Fruit fly (Drosophila melanogaster): ENCODE measurements around the gene twin.

twin gene

dm6 chr3R:24202723-24203122 is 19.0 kb downstream of the twin start:
- TF ChIP-seq dysf (GFP tag; IDR thresholded peaks at IDR 0.05) (no peak), CG31365 (tag; optimal IDR thresholded peaks at IDR 0.05) (no peak), Nf-YC (tag; optimal IDR thresholded peaks at IDR 0.05) (no peak), Blimp-1 (GFP tag; optimal IDR thresholded peaks at IDR 0.05) (peak; percentile 89), Ets65A (GFP tag) (peak; percentile 11), vvl (GFP tag; IDR thresholded peaks at IDR 0.05) (peak; percentile 20; the same call in 1 of the 2 replicates)

- peak; percentile 84 for TF ChIP-seq otp (GFP tag; IDR thresholded peaks at IDR 0.05)
- TF ChIP-seq yki (optimal IDR thresholded peaks at IDR 0.05) = no peak
- TF ChIP-seq CG10462 (GFP tag; optimal IDR thresholded peaks at IDR 0.05) = peak; percentile 84
- peak; percentile 32 to 43 for TF ChIP-seq tll (GFP tag; optimal IDR thresholded peaks at IDR 0.05)
- peak; percentile 82 for TF ChIP-seq jumu (GFP tag; optimal IDR thresholded peaks at IDR 0.05)
- TF ChIP-seq tgo (GFP tag; IDR thresholded peaks at IDR 0.05) = peak; percentile 95
- peak; percentile 39 for TF ChIP-seq HmgD (GFP tag; optimal IDR thresholded peaks at IDR 0.05)
- TF ChIP-seq NFAT (GFP tag; IDR thresholded peaks at IDR 0.05) = peak; percentile 91
- TF ChIP-seq CG16779 (GFP tag; IDR thresholded peaks at IDR 0.05) = peak; percentile 80
- TF ChIP-seq stc (GFP tag; IDR thresholded peaks at IDR 0.05) = peak; percentile 95
- peak; percentile 80 for TF ChIP-seq CG2875 (GFP tag; optimal IDR thresholded peaks at IDR 0.05)
- peak; percentile 93 for TF ChIP-seq NfI (GFP tag; optimal IDR thresholded peaks at IDR 0.05)
- TF ChIP-seq HLH4C (GFP tag; IDR thresholded peaks at IDR 0.05; ENCODE audit: partially characterized antibody) = no peak
- peak; percentile 82 for TF ChIP-seq CG17912 (GFP tag; optimal IDR thresholded peaks at IDR 0.05)
- TF ChIP-seq CG2116 (GFP tag; optimal IDR thresholded peaks at IDR 0.05) = peak; percentile 82
- TF ChIP-seq CG11695 (GFP tag; IDR thresholded peaks at IDR 0.05) = peak; percentile 95
- TF ChIP-seq CG34376 (GFP tag; optimal IDR thresholded peaks at IDR 0.05) = peak; percentile 84
- peak; percentile 85 for TF ChIP-seq ham (GFP tag; IDR thresholded peaks at IDR 0.05)
- TF ChIP-seq MTF-1 (GFP tag; optimal IDR thresholded peaks at IDR 0.05; ENCODE audit: borderline replicate concordance) = peak; percentile 78
- TF ChIP-seq fru (optimal IDR thresholded peaks at IDR 0.05) = no peak
- TF ChIP-seq CG10366 (GFP tag; IDR thresholded peaks at IDR 0.05) = peak; percentile 95
- no peak for TF ChIP-seq Doc3 (GFP tag; IDR thresholded peaks at IDR 0.05; ENCODE audit: partially characterized antibody)
- TF ChIP-seq CG8388 (GFP tag; optimal IDR thresholded peaks at IDR 0.05) = peak; percentile 92
- TF ChIP-seq CG10431 (GFP tag; optimal IDR thresholded peaks at IDR 0.05) = peak; percentile 51
- TF ChIP-seq HHEX (GFP tag; optimal IDR thresholded peaks at IDR 0.05) = peak; percentile 90
- TF ChIP-seq CG9932 (GFP tag; IDR thresholded peaks at IDR 0.05) = peak; percentile 97
- TF ChIP-seq dpn (GFP tag; optimal IDR thresholded peaks at IDR 0.05) = peak; percentile 89 to 94
- TF ChIP-seq sr (GFP tag; IDR thresholded peaks at IDR 0.05) = peak; percentile 44; the same call in 1 of the 3 replicates
- TF ChIP-seq sob (GFP tag; IDR thresholded peaks at IDR 0.05) = peak; percentile 95
- peak; percentile 83 for TF ChIP-seq dan (GFP tag; IDR thresholded peaks at IDR 0.05)
- peak; percentile 92 for TF ChIP-seq seq (GFP tag; IDR thresholded peaks at IDR 0.05)
- TF ChIP-seq sens-2 (GFP tag; IDR thresholded peaks at IDR 0.05) = peak; percentile 85
- peak; percentile 80 for TF ChIP-seq Hand (GFP tag; optimal IDR thresholded peaks at IDR 0.05)
- peak; percentile 92 for TF ChIP-seq CG17328 (GFP tag; IDR thresholded peaks at IDR 0.05)
- no peak for TF ChIP-seq ftz-f1 (GFP tag; optimal IDR thresholded peaks at IDR 0.05)
- TF ChIP-seq vfl (GFP tag; optimal IDR thresholded peaks at IDR 0.05) = peak; percentile 80
- no peak for TF ChIP-seq usp (GFP tag; optimal IDR thresholded peaks at IDR 0.05)
- TF ChIP-seq CG18764 (GFP tag; optimal IDR thresholded peaks at IDR 0.05) = peak; percentile 81
- TF ChIP-seq Stat92E (GFP tag; optimal IDR thresholded peaks at IDR 0.05) = peak in 1 of 3 experiments; percentile 89
- TF ChIP-seq wek (GFP tag; optimal IDR thresholded peaks at IDR 0.05) = peak; percentile 70
- peak; percentile 95 for TF ChIP-seq CG13894 (tag; optimal IDR thresholded peaks at IDR 0.05)
- TF ChIP-seq B-H2 (GFP tag; optimal IDR thresholded peaks at IDR 0.05) = peak; percentile 95
- peak; percentile 73 for TF ChIP-seq stwl (tag; optimal IDR thresholded peaks at IDR 0.05)
- TF ChIP-seq CG9797 (GFP tag; optimal IDR thresholded peaks at IDR 0.05) = peak; percentile 64
These were observed 28.3 kb downstream of the twin start, which contains the start of the genes SMC6 and CG6204 for dm6 chr3R:24193373-24193879. TSS of gene SMC6 (minus strand) at chr3R:24193423. TSS of gene CG6204 (plus strand) at chr3R:24193832.
